Fruit fly (Drosophila melanogaster): ENCODE measurements around the gene GstO1.

DNA sequence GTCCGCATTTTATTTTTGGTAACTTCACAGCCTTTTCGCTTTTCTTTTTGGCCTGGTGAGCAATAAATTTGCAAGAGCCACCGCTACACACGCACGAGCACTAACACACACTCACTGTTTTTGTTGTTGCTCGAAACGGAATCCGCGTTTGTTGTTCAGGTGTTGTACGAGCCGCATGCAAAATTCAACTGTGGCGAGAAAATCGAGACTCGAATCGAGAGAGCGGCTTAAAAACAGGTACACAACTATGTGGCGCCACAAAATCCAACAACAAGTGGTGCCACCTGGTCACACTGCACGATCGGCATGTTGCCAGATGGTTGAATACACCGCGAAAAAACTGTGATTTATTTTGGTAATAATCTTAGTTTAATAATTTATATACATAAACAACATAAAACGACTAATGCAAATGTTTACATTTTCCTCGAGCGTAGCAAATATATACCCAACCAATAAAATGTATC lies 17.7 kb downstream of the GstO1 start, which contains the start of gene CG43163:
- no peak for TF ChIP-seq ttk (optimal IDR thresholded peaks at IDR 0.05)
- no peak for TF ChIP-seq h (optimal IDR thresholded peaks at IDR 0.05)
- TF ChIP-seq insv (optimal IDR thresholded peaks at IDR 0.05), result no peak
- no peak for TF ChIP-seq psq (optimal IDR thresholded peaks at IDR 0.05)
- no peak for TF ChIP-seq Myc (optimal IDR thresholded peaks at IDR 0.05)

All from Kc167 (cell line).